Fruit fly (Drosophila melanogaster): Measurements from ENCODE around the gene Sema1a.
A peak's percentile ranks its signal among the peaks of the same experiment; 100 is the strongest.

Gene Sema1a

DNA sequence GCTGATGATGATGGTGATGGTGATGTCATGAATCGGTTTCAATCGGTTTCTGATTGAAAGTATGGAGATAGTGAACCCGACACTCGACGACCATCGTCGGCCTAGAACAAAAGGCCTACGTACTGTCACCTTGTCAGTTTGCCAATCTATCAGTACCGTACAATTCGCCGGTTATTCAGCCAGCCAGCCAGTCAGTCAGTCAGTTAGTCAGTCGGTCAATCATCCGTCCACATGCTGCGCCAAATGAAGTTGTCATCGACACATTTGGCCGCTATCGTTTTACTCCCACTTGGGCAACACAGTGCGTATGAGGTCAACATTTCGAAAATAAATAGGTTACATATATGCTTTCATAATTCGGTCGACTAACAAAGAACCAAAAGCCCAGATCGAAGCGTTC, 179.1 kb downstream of the Sema1a start:
- peak; percentile 88 for TF ChIP-seq Ets65A (GFP tag)
- 0 out of 2 replicates have a peak, but pooled peaks have one; percentile 14 for TF ChIP-seq CG16779 (GFP tag; IDR thresholded peaks at IDR 0.05)
- TF ChIP-seq CG9817 (tag; optimal IDR thresholded peaks at IDR 0.05) = no peak
- TF ChIP-seq CG10431 (GFP tag; optimal IDR thresholded peaks at IDR 0.05) = no peak
- TF ChIP-seq Opbp (GFP tag; IDR thresholded peaks at IDR 0.05; ENCODE audit: partially characterized antibody) = no peak
- TF ChIP-seq CG9876 (GFP tag; optimal IDR thresholded peaks at IDR 0.05) = no peak
- no peak for TF ChIP-seq cas (GFP tag; IDR thresholded peaks at IDR 0.05)
- no peak for TF ChIP-seq nmo (GFP tag; optimal IDR thresholded peaks at IDR 0.05)
- peak; percentile 25 for TF ChIP-seq lab (GFP tag; optimal IDR thresholded peaks at IDR 0.05)
- TF ChIP-seq Hmx (GFP tag; optimal IDR thresholded peaks at IDR 0.05) = no peak
- no peak for TF ChIP-seq CG4282 (GFP tag; optimal IDR thresholded peaks at IDR 0.05)
- no peak for TF ChIP-seq CG12155 (GFP tag; optimal IDR thresholded peaks at IDR 0.05)
- TF ChIP-seq CG13287 (GFP tag; IDR thresholded peaks at IDR 0.05; ENCODE audit: partially characterized antibody) = no peak
- no peak for TF ChIP-seq CG30020 (tag; optimal IDR thresholded peaks at IDR 0.05)
- no peak for TF ChIP-seq CG3407 (GFP tag; optimal IDR thresholded peaks at IDR 0.05)
- TF ChIP-seq CG2120 (GFP tag; optimal IDR thresholded peaks at IDR 0.05) = no peak
- TF ChIP-seq gce (GFP tag; IDR thresholded peaks at IDR 0.05) = no peak
- no peak for TF ChIP-seq HLH4C (GFP tag; IDR thresholded peaks at IDR 0.05; ENCODE audit: partially characterized antibody)
- no peak for TF ChIP-seq CG11560 (tag; IDR thresholded peaks at IDR 0.05)
- TF ChIP-seq lola (GFP tag; optimal IDR thresholded peaks at IDR 0.05) = no peak
- TF ChIP-seq dysf (GFP tag; IDR thresholded peaks at IDR 0.05) = no peak
- TF ChIP-seq gcm (GFP tag; optimal IDR thresholded peaks at IDR 0.05) = no peak
- peak; percentile 96 for TF ChIP-seq CG8281 (tag; optimal IDR thresholded peaks at IDR 0.05)
- no peak for TF ChIP-seq ap (GFP tag; IDR thresholded peaks at IDR 0.05)

All from whole organism, embryonic.